Fruit fly (Drosophila melanogaster) whole organism, prepupa: ENCODE data around the gene CG10631.

Source experiments
- CG11294 ChIP-seq: fragments of 200-800 bp; sonication (Bioruptor generic); IDR thresholded peaks from 2 replicates; pipeline ENCODE4 v1.3.6; 2022; ENCODE audit warnings: missing biosample characterization, missing genetic modification characterization
- CG16779 ChIP-seq: fragments of 200-800 bp; sonication (Bioruptor generic); optimal IDR thresholded peaks from 3 replicates; lab custom pipeline; 2017; ENCODE audit warnings: missing biosample characterization, mild to moderate bottlenecking, missing genetic modification characterization
- CG6854 ChIP-seq: fragments of 200-800 bp; sonication (Bioruptor generic); optimal IDR thresholded peaks from 2 replicates; lab custom pipeline; 2017; ENCODE audit warnings: missing biosample characterization, mild to moderate bottlenecking, missing genetic modification characterization
- CG7368 ChIP-seq: fragments of 200-800 bp; sonication (Bioruptor generic); optimal IDR thresholded peaks from 3 replicates; lab custom pipeline; 2016; ENCODE audit warnings: missing biosample characterization, missing genetic modification characterization
- Ets96B ChIP-seq: fragments of 200-800 bp; optimal IDR thresholded peaks from 2 replicates; lab custom pipeline; 2019; ENCODE audit warnings: missing biosample characterization, mild to moderate bottlenecking, missing genetic modification characterization, moderate library complexity
- Sox102F ChIP-seq: fragments of 200-800 bp; sonication (Bioruptor generic); optimal IDR thresholded peaks from 2 replicates; lab custom pipeline; 2016; ENCODE audit warnings: missing biosample characterization, mild to moderate bottlenecking, missing genetic modification characterization
- Sox15 ChIP-seq: fragments of 200-800 bp; sonication (Bioruptor generic); optimal IDR thresholded peaks from 3 replicates; lab custom pipeline; 2016; ENCODE audit warnings: missing biosample characterization, missing genetic modification characterization
- pdm3 ChIP-seq: fragments of 200-800 bp; sonication (Bioruptor generic); optimal IDR thresholded peaks from 3 replicates; lab custom pipeline; 2016; ENCODE audit warnings: missing biosample characterization, missing genetic modification characterization
- topi ChIP-seq: fragments of 200-800 bp; sonication (Bioruptor generic); optimal IDR thresholded peaks from 3 replicates; lab custom pipeline; 2016; ENCODE audit warnings: missing biosample characterization, missing genetic modification characterization

dm6 chr2L:19774278-19774677, 17.6 kb upstream of the CG10631 start:
- no peak for TF ChIP-seq CG16779 (tag; lab: Kevin White, UChicago)
- no peak for TF ChIP-seq CG7368
- TF ChIP-seq Sox15 (GFP tag; lab: Kevin White, UChicago): no peak
- no peak for TF ChIP-seq Sox102F (GFP tag; lab: Kevin White, UChicago)
- TF ChIP-seq Ets96B (tag; lab: Kevin White, UChicago): no peak
- no peak for TF ChIP-seq CG11294 (GFP tag; lab: Robert Waterston, UW)
- TF ChIP-seq topi (GFP tag; lab: Kevin White, UChicago): no peak
- no peak for TF ChIP-seq pdm3 (GFP tag; lab: Kevin White, UChicago)
- TF ChIP-seq CG6854 (GFP tag; lab: Kevin White, UChicago): no peak
